Fruit fly (Drosophila melanogaster): ENCODE data around the gene CG7341.

The CG7341 gene

dm6 chr3L:18099715-18100114 is 13.0 kb upstream of the CG7341 start (continued):
- TF ChIP-seq sisA (GFP tag; IDR thresholded peaks at IDR 0.05) (no peak), ash1 (GFP tag; optimal IDR thresholded peaks at IDR 0.05) (no peak), Fer2 (tag; optimal IDR thresholded peaks at IDR 0.05) (no peak), CG33557 (GFP tag; optimal IDR thresholded peaks at IDR 0.05) (no peak), Elba2 (GFP tag; optimal IDR thresholded peaks at IDR 0.05) (no peak), CG5953 (GFP tag; IDR thresholded peaks at IDR 0.05) (0 out of 2 replicates have a peak, but pooled peaks have one; percentile 14), CG31365 (tag; optimal IDR thresholded peaks at IDR 0.05) (no peak), Dip3 (GFP tag; optimal IDR thresholded peaks at IDR 0.05) (no peak), sens-2 (GFP tag; IDR thresholded peaks at IDR 0.05) (no peak), prd (optimal IDR thresholded peaks at IDR 0.05) (no peak), prd (GFP tag; IDR thresholded peaks at IDR 0.05) (0 out of 3 replicates have a peak, but pooled peaks have one; percentile 25), CG12104 (GFP tag; optimal IDR thresholded peaks at IDR 0.05) (no peak), CG8478 (optimal IDR thresholded peaks at IDR 0.05) (no peak), pita (GFP tag; optimal IDR thresholded peaks at IDR 0.05) (no peak), fd102C (GFP tag; optimal IDR thresholded peaks at IDR 0.05) (no peak), CG14050 (GFP tag; IDR thresholded peaks at IDR 0.05) (no peak), dysf (GFP tag; IDR thresholded peaks at IDR 0.05) (peak; percentile 43; the same call in 1 of the 3 replicates), kay (GFP tag; optimal IDR thresholded peaks at IDR 0.05) (peak; percentile 7), tll (GFP tag; optimal IDR thresholded peaks at IDR 0.05) (no peak), trem (tag; optimal IDR thresholded peaks at IDR 0.05) (no peak), CG11398 (GFP tag; optimal IDR thresholded peaks at IDR 0.05) (no peak), CG33213 (GFP tag; optimal IDR thresholded peaks at IDR 0.05) (no peak), zen2 (GFP tag; IDR thresholded peaks at IDR 0.05; ENCODE audit: partially characterized antibody) (no peak), kni (GFP tag; optimal IDR thresholded peaks at IDR 0.05) (peak; percentile 15), CG6254 (GFP tag; optimal IDR thresholded peaks at IDR 0.05) (no peak), CG4730 (GFP tag; IDR thresholded peaks at IDR 0.05) (no peak), CG4328 (GFP tag; optimal IDR thresholded peaks at IDR 0.05) (no peak), chinmo (GFP tag; IDR thresholded peaks at IDR 0.05; ENCODE audit: partially characterized antibody) (0 out of 4 replicates have a peak, but pooled peaks have one; percentile 76), otp (GFP tag; IDR thresholded peaks at IDR 0.05) (no peak), CrebB (tag; optimal IDR thresholded peaks at IDR 0.05) (no peak), CG10959 (GFP tag; IDR thresholded peaks at IDR 0.05) (0 out of 2 replicates have a peak, but pooled peaks have one; percentile 5), CG11456 (GFP tag; IDR thresholded peaks at IDR 0.05) (no peak), H2.0 (GFP tag; IDR thresholded peaks at IDR 0.05) (no peak), CG13624 (GFP tag; optimal IDR thresholded peaks at IDR 0.05) (no peak), Asciz (GFP tag; optimal IDR thresholded peaks at IDR 0.05) (no peak), CG18476 (GFP tag; optimal IDR thresholded peaks at IDR 0.05) (no peak), CG7963 (GFP tag; IDR thresholded peaks at IDR 0.05; ENCODE audit: partially characterized antibody) (no peak), ab (GFP tag; optimal IDR thresholded peaks at IDR 0.05) (no peak), crol (GFP tag; IDR thresholded peaks at IDR 0.05) (no peak), zen (tag; optimal IDR thresholded peaks at IDR 0.05) (no peak), CG14710 (tag; optimal IDR thresholded peaks at IDR 0.05) (no peak), CG8290 (GFP tag; optimal IDR thresholded peaks at IDR 0.05) (no peak), CG8290 (tag; optimal IDR thresholded peaks at IDR 0.05) (peak in 1 of 2 experiments; percentile 38), tio (GFP tag; optimal IDR thresholded peaks at IDR 0.05) (no peak), danr (GFP tag; IDR thresholded peaks at IDR 0.05) (no peak), Ets97D (GFP tag; optimal IDR thresholded peaks at IDR 0.05) (no peak), Mad (GFP tag; optimal IDR thresholded peaks at IDR 0.05) (no peak), BtbVII (GFP tag; optimal IDR thresholded peaks at IDR 0.05) (no peak), CG12155 (GFP tag; optimal IDR thresholded peaks at IDR 0.05) (no peak), CG7987 (GFP tag; optimal IDR thresholded peaks at IDR 0.05) (no peak), Dref (GFP tag; IDR thresholded peaks at IDR 0.05) (no peak), jumu (GFP tag; optimal IDR thresholded peaks at IDR 0.05) (no peak)

Data from whole organism, embryonic.